Worm (Caenorhabditis elegans) whole organism, L4 larva: ENCODE measurements around the gene spe-45.

Source experiments
- ama-1 ChIP-seq: fragments of 150-350 bp; optimal IDR thresholded peaks from 2 replicates; lab custom pipeline; 2014; ENCODE audit warnings: inconsistent platforms, mixed read lengths
- arid-1 ChIP-seq: fragments of 200-800 bp; sonication (Bioruptor generic); conservative IDR thresholded peaks from 2 replicates; pipeline ENCODE4 v1.3.6; 2022; ENCODE audit warnings: missing genetic modification reagents, missing genetic modification characterization, missing compliant biosample characterization
- ceh-82 ChIP-seq: sonication (generic microtip); optimal IDR thresholded peaks from 2 replicates; lab custom pipeline; 2017; ENCODE audit warnings: missing biosample characterization, missing genetic modification characterization
- daf-12 ChIP-seq: fragments of 150-350 bp; optimal IDR thresholded peaks from 2 replicates; lab custom pipeline; 2014; ENCODE audit warnings: missing biosample characterization, missing genetic modification reagents, missing genetic modification characterization
- dmd-9 ChIP-seq: fragments of 200-800 bp; sonication (Bioruptor generic); IDR thresholded peaks from 2 replicates; pipeline ENCODE4 v1.3.6; 2022; ENCODE audit warnings: missing genetic modification reagents, missing genetic modification characterization, missing compliant biosample characterization
- fkh-10 ChIP-seq: fragments of 150-350 bp; optimal IDR thresholded peaks from 2 replicates; lab custom pipeline; 2014; ENCODE audit warnings: missing biosample characterization, missing genetic modification reagents, missing genetic modification characterization
- mdl-1 ChIP-seq, 2 experiments: fragments of 150-350 bp in 1 of 2; sonication (generic microtip) in 1 of 2; optimal IDR thresholded peaks; 2 replicates each; lab custom pipeline; 2014 to 2017; ENCODE audit warnings: missing biosample characterization in 2 of 2, missing genetic modification characterization in 2 of 2
- nhr-237 ChIP-seq: sonication (generic microtip); optimal IDR thresholded peaks from 2 replicates; lab custom pipeline; 2017; ENCODE audit warnings: missing biosample characterization, missing genetic modification characterization
- unc-62 ChIP-seq, 3 experiments: fragments of 150-350 bp in 1 of 3; sonication (generic microtip); optimal IDR thresholded peaks in 2 of 3; peaks in 1 of 3; 1 replicate in 1 of 3; 2 replicates in 2 of 3; lab custom pipeline; 2014 to 2017; ENCODE audit warnings: missing biosample characterization in 3 of 3, missing genetic modification characterization in 3 of 3, missing genetic modification reagents in 3 of 3, missing genotype in 1 of 3
- ztf-11 ChIP-seq: fragments of 150-350 bp; optimal IDR thresholded peaks from 2 replicates; lab custom pipeline; 2014; ENCODE audit warnings: missing biosample characterization, missing genetic modification characterization

DNA sequence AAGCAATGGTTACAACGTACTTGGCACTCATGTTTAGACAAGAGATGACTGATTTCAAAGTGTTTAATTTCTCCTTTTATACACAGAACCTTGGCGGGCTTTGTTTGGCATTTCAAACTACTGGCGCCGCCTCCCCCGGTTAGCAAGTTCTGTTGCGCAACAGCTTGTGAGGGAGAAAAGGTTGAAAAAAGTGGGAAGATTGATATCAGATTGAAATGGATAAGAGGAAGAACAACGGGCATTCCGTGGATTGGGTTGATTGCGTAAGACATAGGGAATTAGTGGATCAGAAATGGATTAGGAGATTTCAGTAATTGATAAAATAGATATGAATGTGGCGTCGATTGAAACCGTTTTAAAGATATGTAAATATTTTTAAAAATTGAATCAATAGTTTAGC lies 38.6 kb upstream of the spe-45 start, which contains the start of gene col-130:
- no peak for TF ChIP-seq unc-62 (GFP tag; optimal IDR thresholded peaks at IDR 0.05 in 1 of 2; lab: Kevin White, UChicago)
- TF ChIP-seq unc-62 (tag; optimal IDR thresholded peaks at IDR 0.05; lab: Kevin White, UChicago) = no peak
- TF ChIP-seq ceh-82 = no peak
- no peak for TF ChIP-seq dmd-9 (GFP tag; lab: Robert Waterston, UW)
- TF ChIP-seq daf-12 (tag; lab: Kevin White, UChicago) = no peak
- TF ChIP-seq arid-1 (GFP tag; lab: Robert Waterston, UW) = no peak
- TF ChIP-seq ztf-11 (tag; lab: Kevin White, UChicago) = no peak
- no peak for TF ChIP-seq mdl-1 (tag; optimal IDR thresholded peaks at IDR 0.05; lab: Kevin White, UChicago)
- no peak for TF ChIP-seq nhr-237 (tag; lab: Kevin White, UChicago)
- TF ChIP-seq fkh-10 (GFP tag; lab: Kevin White, UChicago) = no peak
- no peak for TF ChIP-seq ama-1 (lab: Kevin White, UChicago)
